Fruit fly (Drosophila melanogaster) whole organism, embryonic: ENCODE results near the gene Rsph1.

ENCODE experiments used
- CG10267 ChIP-seq: fragments of 200-800 bp; sonication (Bioruptor generic); optimal IDR thresholded peaks from 2 replicates; lab custom pipeline; 2018; ENCODE audit warnings: missing biosample characterization, mild to moderate bottlenecking, missing genetic modification characterization, moderate library complexity
- CG12104 ChIP-seq: fragments of 200-800 bp; sonication (Bioruptor generic); optimal IDR thresholded peaks from 3 replicates; lab custom pipeline; 2016; ENCODE audit warnings: missing biosample characterization, missing genetic modification characterization
- CG12744 ChIP-seq: fragments of 200-800 bp; sonication (Bioruptor generic); optimal IDR thresholded peaks from 2 replicates; lab custom pipeline; 2016; ENCODE audit warnings: missing biosample characterization, missing genetic modification characterization
- CG13624 ChIP-seq: fragments of 200-800 bp; sonication (Bioruptor generic); optimal IDR thresholded peaks from 2 replicates; lab custom pipeline; 2016; ENCODE audit warnings: missing biosample characterization, missing genetic modification characterization
- CG17385 ChIP-seq: fragments of 200-800 bp; sonication (Bioruptor generic); optimal IDR thresholded peaks from 3 replicates; lab custom pipeline; 2018; ENCODE audit warnings: missing biosample characterization, mild to moderate bottlenecking, missing genetic modification characterization
- CG17568 ChIP-seq: fragments of 200-800 bp; sonication (Bioruptor generic); optimal IDR thresholded peaks from 2 replicates; lab custom pipeline; 2018; ENCODE audit warnings: missing biosample characterization, mild to moderate bottlenecking, missing genetic modification characterization, moderate library complexity
- CG2875 ChIP-seq: fragments of 200-800 bp; sonication (Bioruptor generic); optimal IDR thresholded peaks from 2 replicates; lab custom pipeline; 2017; ENCODE audit warnings: missing biosample characterization, mild to moderate bottlenecking, missing genetic modification characterization, missing genetic modification reagents
- CG33213 ChIP-seq: fragments of 200-800 bp; sonication (Bioruptor generic); optimal IDR thresholded peaks from 3 replicates; lab custom pipeline; 2016; ENCODE audit warnings: missing biosample characterization, missing genetic modification characterization
- CG42726 ChIP-seq: fragments of 200-800 bp; sonication (Bioruptor generic); IDR thresholded peaks from 2 replicates; pipeline ENCODE4 v1.3.6; 2022; ENCODE audit warnings: missing biosample characterization, missing genetic modification characterization; ENCODE audit not compliant: partially characterized antibody
- CG4360 ChIP-seq: fragments of 200-800 bp; sonication (Bioruptor generic); IDR thresholded peaks from 2 replicates; pipeline ENCODE4 v1.3.6; 2022; ENCODE audit warnings: missing biosample characterization, missing genetic modification characterization
- CG8388 ChIP-seq: fragments of 200-800 bp; sonication (Bioruptor generic); optimal IDR thresholded peaks from 2 replicates; lab custom pipeline; 2019; ENCODE audit warnings: missing biosample characterization, mild to moderate bottlenecking, missing genetic modification characterization, moderate library complexity
- CG9876 ChIP-seq: fragments of 200-800 bp; sonication (Bioruptor generic); optimal IDR thresholded peaks from 2 replicates; lab custom pipeline; 2016; ENCODE audit warnings: missing biosample characterization, missing genetic modification characterization
- Camta ChIP-seq: fragments of 200-800 bp; sonication (Bioruptor generic); optimal IDR thresholded peaks from 2 replicates; lab custom pipeline; 2016; ENCODE audit warnings: missing biosample characterization, missing genetic modification characterization
- CoRest ChIP-seq: fragments of 200-800 bp; sonication (Bioruptor generic); optimal IDR thresholded peaks from 3 replicates; lab custom pipeline; 2018; ENCODE audit warnings: missing biosample characterization, mild to moderate bottlenecking, missing genetic modification characterization, moderate library complexity
- Drgx ChIP-seq: fragments of 200-800 bp; sonication (Bioruptor generic); IDR thresholded peaks from 2 replicates; pipeline ENCODE4 v1.3.6; 2022; ENCODE audit warnings: missing biosample characterization, missing genetic modification characterization
- ERR ChIP-seq: fragments of 200-800 bp; sonication (Bioruptor generic); optimal IDR thresholded peaks from 2 replicates; lab custom pipeline; 2016; ENCODE audit warnings: missing biosample characterization, missing genetic modification characterization
- Ets65A ChIP-seq: fragments of 200-800 bp; sonication (Bioruptor generic); peaks from one replicate; lab custom pipeline; 2016; ENCODE audit warnings: missing biosample characterization, missing genetic modification characterization
- Ets97D ChIP-seq: fragments of 200-800 bp; sonication (Bioruptor generic); optimal IDR thresholded peaks from 3 replicates; lab custom pipeline; 2016; ENCODE audit warnings: missing biosample characterization, missing genetic modification characterization
- Fer1 ChIP-seq: fragments of 200-800 bp; sonication (Bioruptor generic); optimal IDR thresholded peaks from 2 replicates; lab custom pipeline; 2017; ENCODE audit warnings: missing biosample characterization, mild to moderate bottlenecking, missing genetic modification characterization
- Hr3 ChIP-seq: fragments of 200-800 bp; sonication (Bioruptor generic); optimal IDR thresholded peaks from 3 replicates; lab custom pipeline; 2016; ENCODE audit warnings: missing biosample characterization, missing genetic modification characterization
- Hr51 ChIP-seq, 2 experiments: fragments of 200-800 bp; sonication (Bioruptor generic); optimal IDR thresholded peaks; 2 replicates in 1 of 2; 3 replicates in 1 of 2; lab custom pipeline; 2016 to 2018; ENCODE audit warnings: missing biosample characterization in 2 of 2, missing genetic modification characterization in 2 of 2, mild to moderate bottlenecking in 1 of 2, moderate library complexity in 1 of 2
- Mrtf ChIP-seq: fragments of 200-800 bp; sonication (Bioruptor generic); IDR thresholded peaks from 3 replicates; pipeline ENCODE4 v1.3.6; 2022; ENCODE audit warnings: missing biosample characterization, missing genetic modification characterization
- Oli ChIP-seq: fragments of 200-800 bp; sonication (Bioruptor generic); optimal IDR thresholded peaks from 2 replicates; lab custom pipeline; 2018; ENCODE audit warnings: missing biosample characterization, mild to moderate bottlenecking, missing genetic modification characterization, moderate library complexity
- Pdp1 ChIP-seq, 2 experiments: fragments of 200-800 bp; sonication (Bioruptor generic); optimal IDR thresholded peaks; 3 replicates each; lab custom pipeline; 2016; ENCODE audit warnings: missing biosample characterization in 2 of 2, missing genetic modification characterization in 2 of 2, mild to moderate bottlenecking in 1 of 2, moderate library complexity in 1 of 2
- Rx ChIP-seq: fragments of 200-800 bp; sonication (Bioruptor generic); IDR thresholded peaks from 2 replicates; pipeline ENCODE4 v1.3.6; 2022; ENCODE audit warnings: missing biosample characterization, missing genetic modification characterization
- Side ChIP-seq: fragments of 200-800 bp; sonication (Bioruptor generic); optimal IDR thresholded peaks from 2 replicates; lab custom pipeline; 2016; ENCODE audit warnings: missing biosample characterization, missing genetic modification characterization
- Sin3A ChIP-seq: fragments of >200 bp; optimal IDR thresholded peaks from 2 replicates; lab custom pipeline; 2018
- Vsx1 ChIP-seq: fragments of 200-800 bp; sonication (Bioruptor generic); optimal IDR thresholded peaks from 2 replicates; lab custom pipeline; 2017; ENCODE audit warnings: missing biosample characterization, mild to moderate bottlenecking, missing genetic modification characterization, missing genetic modification reagents
- abd-A ChIP-seq: fragments of 200-800 bp; sonication (Bioruptor generic); optimal IDR thresholded peaks from 3 replicates; lab custom pipeline; 2019; ENCODE audit warnings: missing biosample characterization, mild to moderate bottlenecking, missing genetic modification characterization, moderate library complexity
- az2 ChIP-seq: fragments of 200-800 bp; sonication (Bioruptor generic); optimal IDR thresholded peaks from 3 replicates; lab custom pipeline; 2016; ENCODE audit warnings: missing biosample characterization, missing genetic modification characterization
- bcd ChIP-seq: fragments of 200-800 bp; sonication (Bioruptor generic); optimal IDR thresholded peaks from 2 replicates; lab custom pipeline; 2017; ENCODE audit warnings: missing biosample characterization, mild to moderate bottlenecking, missing genetic modification characterization
- cas ChIP-seq: fragments of 200-800 bp; sonication (Bioruptor generic); IDR thresholded peaks from 2 replicates; pipeline ENCODE4 v1.3.6; 2022; ENCODE audit warnings: missing biosample characterization, missing genetic modification characterization
- croc ChIP-seq: fragments of 200-800 bp; sonication (Bioruptor generic); conservative IDR thresholded peaks from 3 replicates; pipeline ENCODE4 v1.3.6; 2022; ENCODE audit warnings: missing biosample characterization, missing genetic modification characterization
- dpn ChIP-seq, 2 experiments: fragments of 200-800 bp; sonication (Bioruptor generic); optimal IDR thresholded peaks; 3 replicates each; lab custom pipeline; 2016; ENCODE audit warnings: missing biosample characterization in 2 of 2, missing genetic modification characterization in 2 of 2
- esg ChIP-seq: fragments of 200-800 bp; sonication (Bioruptor generic); conservative IDR thresholded peaks from 2 replicates; pipeline ENCODE4 v1.3.6; 2022; ENCODE audit warnings: missing biosample characterization, missing genetic modification characterization
- exex ChIP-seq: fragments of 200-800 bp; sonication (Bioruptor generic); optimal IDR thresholded peaks from 4 replicates; lab custom pipeline; 2018; ENCODE audit warnings: missing biosample characterization, mild to moderate bottlenecking, missing genetic modification characterization, moderate library complexity
- fd3F ChIP-seq: fragments of 200-800 bp; sonication (Bioruptor generic); optimal IDR thresholded peaks from 2 replicates; lab custom pipeline; 2018; ENCODE audit warnings: missing biosample characterization, mild to moderate bottlenecking, missing genetic modification characterization, moderate library complexity
- ftz-f1 ChIP-seq: fragments of 200-800 bp; sonication (Bioruptor generic); optimal IDR thresholded peaks from 2 replicates; lab custom pipeline; 2016; ENCODE audit warnings: missing biosample characterization, missing genetic modification characterization
- grn ChIP-seq: fragments of 200-800 bp; sonication (Bioruptor generic); optimal IDR thresholded peaks from 3 replicates; lab custom pipeline; 2017; ENCODE audit warnings: missing biosample characterization, missing genetic modification characterization
- insv ChIP-seq, 2 experiments: fragments of 200-800 bp; sonication (Bioruptor generic); optimal IDR thresholded peaks; 3 replicates each; lab custom pipeline; 2016 to 2018; ENCODE audit warnings: missing biosample characterization in 2 of 2, missing genetic modification characterization in 2 of 2
- kay ChIP-seq: fragments of 200-800 bp; sonication (Bioruptor generic); optimal IDR thresholded peaks from 2 replicates; lab custom pipeline; 2016; ENCODE audit warnings: missing biosample characterization, missing genetic modification characterization
- lilli ChIP-seq: fragments of 200-800 bp; sonication (Bioruptor generic); optimal IDR thresholded peaks from 3 replicates; lab custom pipeline; 2016; ENCODE audit warnings: missing biosample characterization, missing genetic modification characterization
- lmd ChIP-seq: fragments of 200-800 bp; sonication (Bioruptor generic); IDR thresholded peaks from 2 replicates; pipeline ENCODE4 v1.3.6; 2022; ENCODE audit warnings: missing biosample characterization, missing genetic modification characterization
- lov ChIP-seq, 2 experiments: fragments of 200-800 bp in 1 of 2; fragments of >200 bp in 1 of 2; sonication (Bioruptor generic) in 1 of 2; IDR thresholded peaks in 1 of 2; optimal IDR thresholded peaks in 1 of 2; 2 replicates in 1 of 2; 3 replicates in 1 of 2; pipeline versions ENCODE4 v1.3.6 to Lab custom; 2017 to 2022; ENCODE audit warnings: missing biosample characterization in 1 of 2, missing genetic modification characterization in 1 of 2
- nau ChIP-seq: fragments of 200-800 bp; sonication (Bioruptor generic); optimal IDR thresholded peaks from 3 replicates; lab custom pipeline; 2017; ENCODE audit warnings: missing biosample characterization, mild to moderate bottlenecking, missing genetic modification characterization, missing genetic modification reagents
- slou ChIP-seq: fragments of 200-800 bp; sonication (Bioruptor generic); optimal IDR thresholded peaks from 3 replicates; lab custom pipeline; 2016; ENCODE audit warnings: missing biosample characterization, missing genetic modification characterization
- so ChIP-seq: fragments of 200-800 bp; sonication (Bioruptor generic); IDR thresholded peaks from 3 replicates; pipeline ENCODE4 v1.3.6; 2022; ENCODE audit warnings: missing biosample characterization, missing genetic modification characterization
- tx ChIP-seq: fragments of 200-800 bp; sonication (Bioruptor generic); optimal IDR thresholded peaks from 2 replicates; lab custom pipeline; 2016; ENCODE audit warnings: missing biosample characterization, missing genetic modification characterization
- vvl ChIP-seq: fragments of 200-800 bp; sonication (Bioruptor generic); IDR thresholded peaks from 2 replicates; pipeline ENCODE4 v1.3.6; 2022; ENCODE audit warnings: missing biosample characterization, missing genetic modification characterization

The Rsph1 gene

DNA sequence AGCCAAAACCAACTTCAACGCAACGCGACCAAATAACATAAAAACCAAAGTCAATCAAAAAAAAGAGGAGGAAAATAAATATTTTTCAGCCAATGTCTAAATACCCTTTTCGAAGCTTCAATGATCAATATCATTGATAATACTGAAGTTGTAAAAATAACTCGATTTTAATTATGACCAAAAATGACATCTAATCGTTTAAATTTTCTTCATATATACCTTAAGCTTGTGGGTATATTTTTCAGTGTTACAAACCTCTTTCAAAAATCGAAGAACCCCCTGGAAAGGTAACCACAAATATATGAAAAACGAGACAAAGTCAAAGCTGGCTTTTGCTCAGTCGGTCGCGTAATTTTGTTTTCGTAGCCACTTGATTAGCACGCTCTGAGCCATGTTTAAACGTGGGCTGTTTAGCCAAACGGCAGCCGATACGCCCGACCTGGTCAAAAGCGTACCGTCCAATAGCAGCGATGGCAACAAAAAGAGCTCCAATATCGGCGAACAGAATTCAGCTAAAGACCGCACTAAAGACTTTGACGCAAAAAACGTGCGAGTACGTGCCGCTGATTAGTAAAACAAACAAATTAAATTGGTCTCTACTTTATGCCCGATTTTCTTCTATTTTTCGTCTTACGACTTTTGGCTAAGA, 38.1 kb upstream of the Rsph1 start:
- TF ChIP-seq cas (GFP tag; lab: Robert Waterston, UW) (peak; percentile 45; the same call in 1 of the 2 replicates), CG2875 (no peak), Camta (peak; percentile 60), kay (peak; percentile 46), Side (GFP tag; lab: Kevin White, UChicago) (peak; percentile 63), lmd (GFP tag; lab: Robert Waterston, UW) (peak; percentile 82; the same call in 1 of the 2 replicates), Hr3 (GFP tag; lab: Kevin White, UChicago) (peak; percentile 54), slou (GFP tag; lab: Kevin White, UChicago) (peak; percentile 47), exex (peak; percentile 35), CoRest (tag; lab: Kevin White, UChicago) (peak; percentile 87), grn (no peak), lov (optimal IDR thresholded peaks at IDR 0.05; lab: Kevin White, UChicago) (no peak), lov (GFP tag; IDR thresholded peaks at IDR 0.05; lab: Robert Waterston, UW) (no peak), lilli (GFP tag; lab: Kevin White, UChicago) (peak; percentile 83), Hr51 (GFP tag; optimal IDR thresholded peaks at IDR 0.05; lab: Kevin White, UChicago) (peak; percentile 33 to 81), ERR (GFP tag; lab: Kevin White, UChicago) (peak; percentile 71), CG8388 (GFP tag; lab: Kevin White, UChicago) (peak; percentile 27), Ets65A (GFP tag; lab: Kevin White, UChicago) (peak; percentile 87), so (GFP tag; lab: Robert Waterston, UW) (peak; percentile 77; the same call in 2 of the 3 replicates), Sin3A (lab: Kevin White, UChicago) (no peak), insv (GFP tag; optimal IDR thresholded peaks at IDR 0.05; lab: Kevin White, UChicago) (no peak), vvl (GFP tag; lab: Robert Waterston, UW) (peak; percentile 73), az2 (GFP tag; lab: Kevin White, UChicago) (peak; percentile 39), CG17568 (GFP tag; lab: Kevin White, UChicago) (peak; percentile 48), esg (peak; percentile 79), Fer1 (peak; percentile 87), CG33213 (GFP tag; lab: Kevin White, UChicago) (peak; percentile 54), abd-A (peak; percentile 76), CG12744 (peak; percentile 71), CG10267 (peak; percentile 54), bcd (GFP tag; lab: Kevin White, UChicago) (peak; percentile 71), Oli (tag; lab: Kevin White, UChicago) (peak; percentile 73), CG9876 (GFP tag; lab: Kevin White, UChicago) (peak; percentile 12), Pdp1 (GFP tag; optimal IDR thresholded peaks at IDR 0.05; lab: Kevin White, UChicago) (peak; percentile 68 to 77), Drgx (GFP tag; lab: Robert Waterston, UW) (peak; percentile 69; the same call in 1 of the 2 replicates), croc (GFP tag; lab: Robert Waterston, UW) (no peak), dpn (GFP tag; optimal IDR thresholded peaks at IDR 0.05; lab: Kevin White, UChicago) (peak; percentile 73 to 80), CG42726 (no peak), nau (GFP tag; lab: Kevin White, UChicago) (peak; percentile 48), Mrtf (peak; percentile 80; the same call in 2 of the 3 replicates), Rx (GFP tag; lab: Robert Waterston, UW) (peak; percentile 33; the same call in 1 of the 2 replicates), CG4360 (GFP tag; lab: Robert Waterston, UW) (no peak), fd3F (peak; percentile 84), tx (peak; percentile 53), CG17385 (GFP tag; lab: Kevin White, UChicago) (peak; percentile 66), Ets97D (peak; percentile 19), CG13624 (peak; percentile 90), ftz-f1 (GFP tag; lab: Kevin White, UChicago) (peak; percentile 24), Vsx1 (no peak), CG12104 (GFP tag; lab: Kevin White, UChicago) (peak; percentile 59)
